Worm (Caenorhabditis elegans): Measurements from ENCODE around the gene eef-1A.1.

Gene eef-1A.1

DNA sequence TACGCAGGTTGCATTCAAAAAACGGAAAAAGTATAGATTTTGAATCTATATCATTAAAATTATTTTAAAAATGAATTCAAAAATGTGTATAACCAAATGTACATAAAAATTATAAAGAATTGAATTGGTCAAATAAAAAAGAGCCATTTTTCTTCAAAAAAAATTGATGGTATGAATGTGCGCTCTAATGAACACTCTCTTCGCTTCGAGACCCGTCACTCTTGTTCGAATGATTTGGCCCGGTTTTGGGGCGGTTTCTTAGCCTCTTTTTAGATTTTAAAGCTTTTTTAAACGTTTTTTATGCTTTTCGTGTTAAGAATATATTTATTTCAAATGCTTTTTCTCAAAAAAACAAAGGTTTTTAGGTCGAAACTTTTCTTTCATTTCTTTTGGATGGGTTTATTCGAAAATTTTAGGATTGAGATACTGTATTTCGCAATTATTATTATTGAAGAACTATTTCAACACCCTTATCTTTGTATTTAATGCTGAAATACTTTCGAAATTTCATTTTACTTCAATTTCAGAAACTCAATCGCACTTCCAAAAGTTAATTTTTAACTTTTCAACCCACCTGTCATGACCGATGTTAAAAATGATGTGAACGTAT lies 41.8 kb downstream of the eef-1A.1 start, which contains the start of gene inf-1 (continued):
- TF ChIP-seq egl-27 (tag; optimal IDR thresholded peaks at IDR 0.05) (no peak), T20F7.1 (GFP tag; optimal IDR thresholded peaks at IDR 0.05) (peak; percentile 49), nhr-76 (tag; optimal IDR thresholded peaks at IDR 0.05) (no peak), duxl-1 (tag; optimal IDR thresholded peaks at IDR 0.05; ENCODE audit: poor library complexity) (no peak), lin-13 (GFP tag; optimal IDR thresholded peaks at IDR 0.05) (no peak), aly-2 (tag; optimal IDR thresholded peaks at IDR 0.05) (no peak), saeg-2 (GFP tag; IDR thresholded peaks at IDR 0.05) (no peak), dpl-1 (GFP tag; optimal IDR thresholded peaks at IDR 0.05) (peak; percentile 60), T26A8.4 (GFP tag; IDR thresholded peaks at IDR 0.05) (no peak), nhr-102 (tag; optimal IDR thresholded peaks at IDR 0.05) (no peak), dve-1 (tag; optimal IDR thresholded peaks at IDR 0.05; ENCODE audit: insufficient read depth) (peak; percentile 42), unc-62 (GFP tag; optimal IDR thresholded peaks at IDR 0.05 in 1 of 2) (no peak), unc-62 (tag; optimal IDR thresholded peaks at IDR 0.05) (no peak), jun-1 (tag; optimal IDR thresholded peaks at IDR 0.05) (no peak), ama-1 (optimal IDR thresholded peaks at IDR 0.05) (no peak), zag-1 (tag; optimal IDR thresholded peaks at IDR 0.05) (no peak), lin-15B (tag; optimal IDR thresholded peaks at IDR 0.05) (no peak), egl-43 (GFP tag; IDR thresholded peaks at IDR 0.05) (no peak), nhr-111 (GFP tag; optimal IDR thresholded peaks at IDR 0.05) (no peak), mxl-2 (GFP tag; conservative IDR thresholded peaks at IDR 0.05) (no peak), attf-4 (tag; optimal IDR thresholded peaks at IDR 0.05) (no peak), R02D3.7 (tag; optimal IDR thresholded peaks at IDR 0.05) (no peak), spr-1 (tag; optimal IDR thresholded peaks at IDR 0.05) (no peak), madf-9 (GFP tag; conservative IDR thresholded peaks at IDR 0.05) (no peak), mdt-29 (GFP tag; IDR thresholded peaks at IDR 0.05) (no peak), pqm-1 (tag; optimal IDR thresholded peaks at IDR 0.05) (no peak), zip-2 (tag; optimal IDR thresholded peaks at IDR 0.05) (no peak), nhr-48 (tag; optimal IDR thresholded peaks at IDR 0.05) (no peak), ceh-20 (GFP tag; IDR thresholded peaks at IDR 0.05) (no peak), ceh-44 (GFP tag; IDR thresholded peaks at IDR 0.05) (no peak), hif-1 (tag; optimal IDR thresholded peaks at IDR 0.05) (peak in 1 of 2 experiments; percentile 45), mdl-1 (tag; optimal IDR thresholded peaks at IDR 0.05) (no peak), nhr-41 (GFP tag; IDR thresholded peaks at IDR 0.05) (no peak), hlh-11 (tag; optimal IDR thresholded peaks at IDR 0.05) (no peak), skn-1 (tag; optimal IDR thresholded peaks at IDR 0.05) (no peak), lir-3 (tag; optimal IDR thresholded peaks at IDR 0.05) (no peak), hlh-30 (tag; optimal IDR thresholded peaks at IDR 0.05; ENCODE audit: insufficient read depth) (peak; percentile 25), daf-16 (GFP tag; optimal IDR thresholded peaks at IDR 0.05) (no peak), daf-16 (tag; optimal IDR thresholded peaks at IDR 0.05) (peak; percentile 32), lim-7 (GFP tag; IDR thresholded peaks at IDR 0.05) (no peak), mes-2 (tag; optimal IDR thresholded peaks at IDR 0.05; ENCODE audit: poor library complexity, severe bottlenecking) (peak; percentile 65), lin-38 (GFP tag; IDR thresholded peaks at IDR 0.05) (peak; percentile 85), nhr-10 (tag; optimal IDR thresholded peaks at IDR 0.05) (no peak), snpc-1.2 (GFP tag; IDR thresholded peaks at IDR 0.05) (no peak), gei-8 (GFP tag; optimal IDR thresholded peaks at IDR 0.05) (no peak), madf-5 (GFP tag; IDR thresholded peaks at IDR 0.05) (no peak), rbr-2 (tag; optimal IDR thresholded peaks at IDR 0.05) (no peak), ceh-28 (tag; optimal IDR thresholded peaks at IDR 0.05) (no peak), arid-1 (GFP tag; conservative IDR thresholded peaks at IDR 0.05) (no peak), Y75B8A.6 (GFP tag; IDR thresholded peaks at IDR 0.05) (no peak), spr-3 (GFP tag; optimal IDR thresholded peaks at IDR 0.05) (no peak), F37D6.2 (tag; optimal IDR thresholded peaks at IDR 0.05) (no peak)
